Worm (Caenorhabditis elegans): ENCODE results near the gene Y54F10BM.3.

Y54F10BM.3 gene

ce11 chrIII:2276842-2277241, 5.0 kb upstream of the Y54F10BM.3 start, which contains the start of gene Y54F10BM.21:
Gene Y54F10BM.21 (plus strand): TSS chrIII:2277142.
- TF ChIP-seq T22C8.4 (GFP tag; IDR thresholded peaks at IDR 0.05): no peak
- no peak for TF ChIP-seq flt-1 (GFP tag; IDR thresholded peaks at IDR 0.05)
- no peak for TF ChIP-seq ztf-29 (GFP tag; IDR thresholded peaks at IDR 0.05)
- TF ChIP-seq tab-1 (GFP tag; IDR thresholded peaks at IDR 0.05): no peak
- TF ChIP-seq klf-2 (GFP tag; conservative IDR thresholded peaks at IDR 0.05): no peak
- no peak for TF ChIP-seq ref-1 (GFP tag; conservative IDR thresholded peaks at IDR 0.05)
- TF ChIP-seq cog-1 (tag; optimal IDR thresholded peaks at IDR 0.05): no peak
- TF ChIP-seq ztf-23 (GFP tag; IDR thresholded peaks at IDR 0.05): no peak

- TF ChIP-seq ztf-23 (GFP tag; IDR thresholded peaks at IDR 0.05) (no peak), flt-1 (GFP tag; IDR thresholded peaks at IDR 0.05) (no peak), ztf-29 (GFP tag; IDR thresholded peaks at IDR 0.05) (no peak), med-1 (GFP tag; optimal IDR thresholded peaks at IDR 0.05; ENCODE audit: insufficient read depth) (no peak), ref-1 (GFP tag; conservative IDR thresholded peaks at IDR 0.05) (no peak), T22C8.4 (GFP tag; IDR thresholded peaks at IDR 0.05) (no peak), tab-1 (GFP tag; IDR thresholded peaks at IDR 0.05) (no peak), cog-1 (tag; optimal IDR thresholded peaks at IDR 0.05) (no peak), klf-2 (GFP tag; conservative IDR thresholded peaks at IDR 0.05) (no peak)
Observed at ce11 chrIII:2279457-2279856, 2.4 kb upstream of the Y54F10BM.3 start, which contains the start of gene Y54F10BM.23. Gene Y54F10BM.23 (minus strand): TSS chrIII:2279557.

ce11 chrIII:2280569-2280968, 1.3 kb upstream of the Y54F10BM.3 start, which contains the start of gene Y54F10BM.22:
Gene Y54F10BM.22 (plus strand): TSS chrIII:2280899.
- TF ChIP-seq cog-1 (tag; optimal IDR thresholded peaks at IDR 0.05) (no peak), klf-2 (GFP tag; conservative IDR thresholded peaks at IDR 0.05) (no peak)

- TF ChIP-seq tab-1 (GFP tag; IDR thresholded peaks at IDR 0.05): no peak
- TF ChIP-seq T22C8.4 (GFP tag; IDR thresholded peaks at IDR 0.05): peak; percentile 97
- no peak for TF ChIP-seq med-1 (GFP tag; optimal IDR thresholded peaks at IDR 0.05; ENCODE audit: insufficient read depth)
Observed at ce11 chrIII:2283341-2283847, 1.6 kb downstream of the Y54F10BM.3 start.

ce11 chrIII:2288261-2288660, 6.4 kb downstream of the Y54F10BM.3 start:
- TF ChIP-seq ztf-29 (GFP tag; IDR thresholded peaks at IDR 0.05): no peak
- no peak for TF ChIP-seq ref-1 (GFP tag; conservative IDR thresholded peaks at IDR 0.05)
- TF ChIP-seq med-1 (GFP tag; optimal IDR thresholded peaks at IDR 0.05; ENCODE audit: insufficient read depth): no peak
- no peak for TF ChIP-seq klf-2 (GFP tag; conservative IDR thresholded peaks at IDR 0.05)
- no peak for TF ChIP-seq T22C8.4 (GFP tag; IDR thresholded peaks at IDR 0.05)
- TF ChIP-seq flt-1 (GFP tag; IDR thresholded peaks at IDR 0.05): no peak
- no peak for TF ChIP-seq tab-1 (GFP tag; IDR thresholded peaks at IDR 0.05)
- TF ChIP-seq ztf-23 (GFP tag; IDR thresholded peaks at IDR 0.05): no peak
- no peak for TF ChIP-seq cog-1 (tag; optimal IDR thresholded peaks at IDR 0.05)

- TF ChIP-seq ref-1 (GFP tag; conservative IDR thresholded peaks at IDR 0.05): no peak
Observed at ce11 chrIII:2291139-2291538, 9.3 kb downstream of the Y54F10BM.3 start, which contains the start of gene fbxa-219. Gene fbxa-219 (plus strand): TSS chrIII:2291415.

ce11 chrIII:2294736-2295135, 12.9 kb downstream of the Y54F10BM.3 start:
- TF ChIP-seq ztf-23 (GFP tag; IDR thresholded peaks at IDR 0.05): no peak
- no peak for TF ChIP-seq klf-2 (GFP tag; conservative IDR thresholded peaks at IDR 0.05)
- TF ChIP-seq ztf-29 (GFP tag; IDR thresholded peaks at IDR 0.05): no peak
- TF ChIP-seq ref-1 (GFP tag; conservative IDR thresholded peaks at IDR 0.05): no peak
- TF ChIP-seq tab-1 (GFP tag; IDR thresholded peaks at IDR 0.05): no peak
- TF ChIP-seq med-1 (GFP tag; optimal IDR thresholded peaks at IDR 0.05; ENCODE audit: insufficient read depth): no peak
- TF ChIP-seq flt-1 (GFP tag; IDR thresholded peaks at IDR 0.05): no peak
- TF ChIP-seq T22C8.4 (GFP tag; IDR thresholded peaks at IDR 0.05): no peak
- TF ChIP-seq cog-1 (tag; optimal IDR thresholded peaks at IDR 0.05): no peak

- TF ChIP-seq klf-2 (GFP tag; conservative IDR thresholded peaks at IDR 0.05): no peak
- TF ChIP-seq cog-1 (tag; optimal IDR thresholded peaks at IDR 0.05): no peak
- no peak for TF ChIP-seq flt-1 (GFP tag; IDR thresholded peaks at IDR 0.05)
- no peak for TF ChIP-seq ztf-23 (GFP tag; IDR thresholded peaks at IDR 0.05)
- TF ChIP-seq tab-1 (GFP tag; IDR thresholded peaks at IDR 0.05): no peak
Observed at ce11 chrIII:2304149-2304548, 22.3 kb downstream of the Y54F10BM.3 start.

- no peak for TF ChIP-seq flt-1 (GFP tag; IDR thresholded peaks at IDR 0.05)
- peak; percentile 5 for TF ChIP-seq cog-1 (tag; optimal IDR thresholded peaks at IDR 0.05)
- TF ChIP-seq ref-1 (GFP tag; conservative IDR thresholded peaks at IDR 0.05): 0 out of 2 replicates have a peak, but pooled peaks have one; percentile 13
Observed at ce11 chrIII:2304867-2305266, 23.0 kb downstream of the Y54F10BM.3 start, which contains the start of gene Y54F10BM.9. Gene Y54F10BM.9 (minus strand): TSS chrIII:2304927.

- TF ChIP-seq ztf-23 (GFP tag; IDR thresholded peaks at IDR 0.05) (no peak), cog-1 (tag; optimal IDR thresholded peaks at IDR 0.05) (no peak), T22C8.4 (GFP tag; IDR thresholded peaks at IDR 0.05) (no peak), ztf-29 (GFP tag; IDR thresholded peaks at IDR 0.05) (no peak), klf-2 (GFP tag; conservative IDR thresholded peaks at IDR 0.05) (no peak), ref-1 (GFP tag; conservative IDR thresholded peaks at IDR 0.05) (no peak), med-1 (GFP tag; optimal IDR thresholded peaks at IDR 0.05; ENCODE audit: insufficient read depth) (no peak), tab-1 (GFP tag; IDR thresholded peaks at IDR 0.05) (no peak), flt-1 (GFP tag; IDR thresholded peaks at IDR 0.05) (no peak)
Observed at ce11 chrIII:2308026-2308425, 26.2 kb downstream of the Y54F10BM.3 start, which contains the start of the genes fbxa-1 and Y54F10BM.20. Gene fbxa-1 (minus strand): TSS chrIII:2308126. Gene Y54F10BM.20 (plus strand): TSS chrIII:2308256.

- no peak for TF ChIP-seq med-1 (GFP tag; optimal IDR thresholded peaks at IDR 0.05; ENCODE audit: insufficient read depth)
- TF ChIP-seq flt-1 (GFP tag; IDR thresholded peaks at IDR 0.05): no peak
- TF ChIP-seq klf-2 (GFP tag; conservative IDR thresholded peaks at IDR 0.05): no peak
- no peak for TF ChIP-seq ztf-29 (GFP tag; IDR thresholded peaks at IDR 0.05)
- no peak for TF ChIP-seq tab-1 (GFP tag; IDR thresholded peaks at IDR 0.05)
- TF ChIP-seq T22C8.4 (GFP tag; IDR thresholded peaks at IDR 0.05): no peak
- TF ChIP-seq cog-1 (tag; optimal IDR thresholded peaks at IDR 0.05): no peak
- no peak for TF ChIP-seq ref-1 (GFP tag; conservative IDR thresholded peaks at IDR 0.05)
- TF ChIP-seq ztf-23 (GFP tag; IDR thresholded peaks at IDR 0.05): no peak
Observed at ce11 chrIII:2310996-2311395, 29.2 kb downstream of the Y54F10BM.3 start.
